Worm (Caenorhabditis elegans): ENCODE results near the gene sdz-32.
"Not testable (repeated sequence)": the region's sequence is repeated elsewhere in the genome, so short reads cannot be mapped to it uniquely, and the experiment has no call there.

sdz-32 gene

ce11 chrII:3448776-3449280 is 25.0 kb upstream of the sdz-32 start, which contains the start of gene C16C8.25:
Gene C16C8.25, plus strand, starts transcription at chrII:3449230.
- no peak for TF ChIP-seq C38D4.7 (GFP tag; optimal IDR thresholded peaks at IDR 0.05)
- TF ChIP-seq nhr-232 (tag; optimal IDR thresholded peaks at IDR 0.05): no peak
- TF ChIP-seq sox-2 (GFP tag; IDR thresholded peaks at IDR 0.05): no peak
- no peak for TF ChIP-seq ceh-30 (tag; optimal IDR thresholded peaks at IDR 0.05)
- no peak for TF ChIP-seq ceh-14 (tag; optimal IDR thresholded peaks at IDR 0.05)
- no peak for TF ChIP-seq npax-4 (tag; optimal IDR thresholded peaks at IDR 0.05)
- TF ChIP-seq nfya-1 (tag; optimal IDR thresholded peaks at IDR 0.05): no peak
- no peak for TF ChIP-seq tbx-7 (tag; optimal IDR thresholded peaks at IDR 0.05)
- no peak for TF ChIP-seq hlh-15 (tag; optimal IDR thresholded peaks at IDR 0.05)
- TF ChIP-seq ahr-1 (tag; optimal IDR thresholded peaks at IDR 0.05): no peak
- TF ChIP-seq sdc-2 (tag; optimal IDR thresholded peaks at IDR 0.05): no peak
- no peak for TF ChIP-seq unc-3 (GFP tag; conservative IDR thresholded peaks at IDR 0.05)
- TF ChIP-seq unc-3 (tag; optimal IDR thresholded peaks at IDR 0.05): no peak
- TF ChIP-seq pax-1 (tag; optimal IDR thresholded peaks at IDR 0.05): no peak

- TF ChIP-seq T23F11.4 (GFP tag; optimal IDR thresholded peaks at IDR 0.05); pros-1 (tag; optimal IDR thresholded peaks at IDR 0.05); ceh-24 (tag; optimal IDR thresholded peaks at IDR 0.05): not testable (repeated sequence)
These were observed 24.3 kb upstream of the sdz-32 start, which contains the start of gene C16C8.14 for ce11 chrII:3449514-3449913. Gene C16C8.14, plus strand, starts transcription at chrII:3449814.

- no peak for TF ChIP-seq gmeb-2 (tag; optimal IDR thresholded peaks at IDR 0.05)
- no peak for TF ChIP-seq pros-1 (tag; optimal IDR thresholded peaks at IDR 0.05)
- no peak for TF ChIP-seq nhr-11 (tag; optimal IDR thresholded peaks at IDR 0.05)
- no peak for TF ChIP-seq F13H6.1 (tag; optimal IDR thresholded peaks at IDR 0.05)
- no peak for TF ChIP-seq hlh-15 (tag; optimal IDR thresholded peaks at IDR 0.05)
- TF ChIP-seq fkh-10 (GFP tag; optimal IDR thresholded peaks at IDR 0.05): no peak
- no peak for TF ChIP-seq ztf-16 (tag; optimal IDR thresholded peaks at IDR 0.05)
- no peak for TF ChIP-seq ceh-34 (tag; optimal IDR thresholded peaks at IDR 0.05)
- no peak for TF ChIP-seq pag-3 (tag; optimal IDR thresholded peaks at IDR 0.05; ENCODE audit: borderline replicate concordance)
These were observed 21.4 kb upstream of the sdz-32 start, which contains the start of gene C16C8.12 for ce11 chrII:3452421-3452820. Gene C16C8.12, plus strand, starts transcription at chrII:3452721.

ce11 chrII:3453521-3453920 is 20.3 kb upstream of the sdz-32 start, which contains the start of gene C16C8.11:
Gene C16C8.11, plus strand, starts transcription at chrII:3453708.
- TF ChIP-seq sox-2 (GFP tag; IDR thresholded peaks at IDR 0.05): no peak
- no peak for TF ChIP-seq fkh-6 (tag; optimal IDR thresholded peaks at IDR 0.05)
- TF ChIP-seq hlh-8 (tag; optimal IDR thresholded peaks at IDR 0.05): no peak
- no peak for TF ChIP-seq dve-1 (tag; optimal IDR thresholded peaks at IDR 0.05)
- no peak for TF ChIP-seq ceh-34 (tag; optimal IDR thresholded peaks at IDR 0.05)
- TF ChIP-seq K02D7.2 (tag; optimal IDR thresholded peaks at IDR 0.05): no peak
- TF ChIP-seq hlh-6 (tag; optimal IDR thresholded peaks at IDR 0.05): no peak
- no peak for TF ChIP-seq hlh-13 (GFP tag; optimal IDR thresholded peaks at IDR 0.05)
- no peak for TF ChIP-seq npax-4 (tag; optimal IDR thresholded peaks at IDR 0.05)
- TF ChIP-seq nhr-11 (tag; optimal IDR thresholded peaks at IDR 0.05): no peak
- no peak for TF ChIP-seq fkh-10 (GFP tag; optimal IDR thresholded peaks at IDR 0.05)
- TF ChIP-seq eyg-1 (tag; optimal IDR thresholded peaks at IDR 0.05): no peak

ce11 chrII:3458209-3458608 is 15.6 kb upstream of the sdz-32 start, which contains the start of the genes C16C8.26 and C16C8.19:
Gene C16C8.26, minus strand, starts transcription at chrII:3458309.
Gene C16C8.19, plus strand, starts transcription at chrII:3458487.
- TF ChIP-seq pha-4 (tag; optimal IDR thresholded peaks at IDR 0.05) (no peak), unc-3 (GFP tag; conservative IDR thresholded peaks at IDR 0.05) (no peak), unc-3 (tag; optimal IDR thresholded peaks at IDR 0.05) (no peak), fkh-6 (tag; optimal IDR thresholded peaks at IDR 0.05) (no peak), unc-86 (tag; optimal IDR thresholded peaks at IDR 0.05) (no peak), ceh-24 (tag; optimal IDR thresholded peaks at IDR 0.05) (no peak), ets-4 (tag; optimal IDR thresholded peaks at IDR 0.05) (no peak), gmeb-2 (tag; optimal IDR thresholded peaks at IDR 0.05) (no peak), pag-3 (tag; optimal IDR thresholded peaks at IDR 0.05; ENCODE audit: borderline replicate concordance) (no peak)
